Worm (Caenorhabditis elegans): ENCODE data around the gene srxa-8.

ce11 chrX:13300503-13300902 lies 8.1 kb downstream of the srxa-8 start, which contains the start of gene srd-39:
- TF ChIP-seq T22C8.4 (GFP tag; IDR thresholded peaks at IDR 0.05), result no peak
- TF ChIP-seq flt-1 (GFP tag; IDR thresholded peaks at IDR 0.05), result no peak
- no peak for TF ChIP-seq cog-1 (tag; optimal IDR thresholded peaks at IDR 0.05)
